Worm (Caenorhabditis elegans) whole organism, L3 larva: ENCODE measurements around the gene F59A1.12.

Source experiments
- ZK546.5 ChIP-seq: sonication (generic microtip); optimal IDR thresholded peaks from 2 replicates; lab custom pipeline; 2017; ENCODE audit warnings: missing biosample characterization, missing genetic modification characterization
- aly-2 ChIP-seq: fragments of 150-350 bp; optimal IDR thresholded peaks from 2 replicates; lab custom pipeline; 2014; ENCODE audit warnings: missing biosample characterization, missing genetic modification characterization
- ceh-28 ChIP-seq: fragments of 150-350 bp; optimal IDR thresholded peaks from 2 replicates; lab custom pipeline; 2014; ENCODE audit warnings: missing biosample characterization, missing genetic modification reagents, missing genetic modification characterization
- ceh-82 ChIP-seq: fragments of 150-350 bp; optimal IDR thresholded peaks from 2 replicates; lab custom pipeline; 2014; ENCODE audit warnings: missing biosample characterization, missing genetic modification characterization
- daf-12 ChIP-seq: fragments of 150-350 bp; optimal IDR thresholded peaks from 2 replicates; lab custom pipeline; 2014; ENCODE audit warnings: missing biosample characterization, missing genetic modification reagents, missing genetic modification characterization
- egl-27 ChIP-seq: sonication (generic microtip); optimal IDR thresholded peaks from 4 replicates; lab custom pipeline; 2017; ENCODE audit warnings: missing biosample characterization, missing genetic modification reagents, missing genetic modification characterization
- elt-2 ChIP-seq: sonication (generic microtip); optimal IDR thresholded peaks from 2 replicates; lab custom pipeline; 2016; ENCODE audit warnings: missing genetic modification reagents, mild to moderate bottlenecking, missing genetic modification characterization, missing compliant biosample characterization
- elt-3 ChIP-seq, 3 experiments: fragments of 150-350 bp in 1 of 3; sonication (generic microtip) in 2 of 3; optimal IDR thresholded peaks; 2 replicates in 2 of 3; 4 replicates in 1 of 3; lab custom pipeline; 2014 to 2017; ENCODE audit warnings: missing biosample characterization in 3 of 3, missing genetic modification characterization in 3 of 3
- eor-1 ChIP-seq, 2 experiments: fragments of 150-350 bp; optimal IDR thresholded peaks; 2 replicates each; lab custom pipeline; 2014 to 2018; ENCODE audit warnings: missing biosample characterization in 2 of 2, missing genetic modification characterization in 2 of 2
- fkh-10 ChIP-seq: sonication (generic microtip); optimal IDR thresholded peaks from 2 replicates; lab custom pipeline; 2017; ENCODE audit warnings: missing biosample characterization, missing genetic modification reagents, missing genetic modification characterization
- fos-1 ChIP-seq: fragments of 150-350 bp; optimal IDR thresholded peaks from 2 replicates; lab custom pipeline; 2014; ENCODE audit warnings: missing biosample characterization, missing genetic modification characterization
- hmg-11 ChIP-seq: sonication (generic microtip); optimal IDR thresholded peaks from 2 replicates; lab custom pipeline; 2016; ENCODE audit warnings: missing genetic modification characterization, missing compliant biosample characterization
- lin-39 ChIP-seq: fragments of 150-350 bp; optimal IDR thresholded peaks from 2 replicates; lab custom pipeline; 2018; ENCODE audit warnings: missing biosample characterization, missing genetic modification reagents, missing genetic modification characterization
- lsy-12 ChIP-seq: sonication (generic microtip); optimal IDR thresholded peaks from 2 replicates; lab custom pipeline; 2016; ENCODE audit warnings: mild to moderate bottlenecking, missing genetic modification characterization, missing compliant biosample characterization
- mml-1 ChIP-seq: fragments of 150-350 bp; sonication (generic microtip); optimal IDR thresholded peaks from 3 replicates; lab custom pipeline; 2014; ENCODE audit warnings: missing biosample characterization, missing genetic modification characterization
- nfya-1 ChIP-seq: sonication (generic microtip); optimal IDR thresholded peaks from 2 replicates; lab custom pipeline; 2017; ENCODE audit warnings: missing genetic modification characterization, mild to moderate bottlenecking, missing compliant biosample characterization, antibody characterized with exemption, moderate library complexity; ENCODE audit not compliant: insufficient read depth
- nhr-11 ChIP-seq: fragments of 150-350 bp; optimal IDR thresholded peaks from 2 replicates; lab custom pipeline; 2014; ENCODE audit warnings: missing biosample characterization, missing genetic modification characterization
- nhr-12 ChIP-seq: fragments of 150-350 bp; optimal IDR thresholded peaks from 2 replicates; lab custom pipeline; 2014; ENCODE audit warnings: missing biosample characterization, missing genetic modification characterization
- nhr-23 ChIP-seq: fragments of 150-350 bp; optimal IDR thresholded peaks from 2 replicates; lab custom pipeline; 2014; ENCODE audit warnings: missing biosample characterization, missing genetic modification reagents, missing genetic modification characterization
- nhr-237 ChIP-seq: fragments of 150-350 bp; optimal IDR thresholded peaks from 2 replicates; lab custom pipeline; 2014; ENCODE audit warnings: missing biosample characterization, missing genetic modification characterization
- nhr-28 ChIP-seq: fragments of 150-350 bp; optimal IDR thresholded peaks from 2 replicates; lab custom pipeline; 2014; ENCODE audit warnings: missing biosample characterization, missing genetic modification characterization
- nhr-43 ChIP-seq: sonication (generic microtip); optimal IDR thresholded peaks from 2 replicates; lab custom pipeline; 2016; ENCODE audit warnings: mild to moderate bottlenecking, missing genetic modification characterization, missing compliant biosample characterization; ENCODE audit not compliant: poor library complexity, severe bottlenecking
- nhr-67 ChIP-seq: fragments of 150-350 bp; optimal IDR thresholded peaks from 2 replicates; lab custom pipeline; 2014; ENCODE audit warnings: missing biosample characterization, missing genetic modification characterization
- nhr-76 ChIP-seq: fragments of 150-350 bp; sonication (generic microtip); optimal IDR thresholded peaks from 5 replicates; lab custom pipeline; 2014; ENCODE audit warnings: missing biosample characterization, missing genetic modification characterization
- nhr-77 ChIP-seq: fragments of 150-350 bp; optimal IDR thresholded peaks from 2 replicates; lab custom pipeline; 2014; ENCODE audit warnings: missing biosample characterization, missing genetic modification characterization
- pha-4 ChIP-seq: fragments of 150-350 bp; optimal IDR thresholded peaks from 2 replicates; lab custom pipeline; 2014; ENCODE audit warnings: missing biosample characterization, missing genetic modification reagents, missing genetic modification characterization
- pqm-1 ChIP-seq: fragments of 150-350 bp; optimal IDR thresholded peaks from 2 replicates; lab custom pipeline; 2017; ENCODE audit warnings: missing biosample characterization, missing genetic modification characterization, inconsistent platforms
- sea-2 ChIP-seq: fragments of 150-350 bp; sonication (generic microtip); optimal IDR thresholded peaks from 4 replicates; lab custom pipeline; 2014; ENCODE audit warnings: missing biosample characterization, missing genetic modification reagents, missing genetic modification characterization
- skn-1 ChIP-seq: fragments of 150-350 bp; optimal IDR thresholded peaks from 2 replicates; lab custom pipeline; 2014; ENCODE audit warnings: missing biosample characterization, missing genetic modification characterization
- snpc-4 ChIP-seq: fragments of 150-350 bp; optimal IDR thresholded peaks from 2 replicates; lab custom pipeline; 2014; ENCODE audit warnings: missing biosample characterization, missing genetic modification characterization
- tbx-2 ChIP-seq: sonication (generic microtip); optimal IDR thresholded peaks from 2 replicates; lab custom pipeline; 2016; ENCODE audit warnings: mild to moderate bottlenecking, missing genetic modification characterization, missing compliant biosample characterization
- unc-39 ChIP-seq: sonication (generic microtip); optimal IDR thresholded peaks from 4 replicates; lab custom pipeline; 2017; ENCODE audit warnings: missing biosample characterization, missing genetic modification characterization
- unc-62 ChIP-seq: fragments of 150-350 bp; sonication (generic microtip); optimal IDR thresholded peaks from 4 replicates; lab custom pipeline; 2014; ENCODE audit warnings: missing biosample characterization, missing genetic modification reagents, missing genetic modification characterization
- ztf-11 ChIP-seq: fragments of 150-350 bp; optimal IDR thresholded peaks from 2 replicates; lab custom pipeline; 2014; ENCODE audit warnings: missing biosample characterization, missing genetic modification characterization

Gene F59A1.12

ce11 chrV:17659228-17659627, 8.3 kb downstream of the F59A1.12 start, which contains the start of gene fbxa-108 (continued):
- TF ChIP-seq unc-62 (GFP tag; lab: Kevin White, UChicago) (no peak), elt-2 (tag; lab: Kevin White, UChicago) (peak; percentile 100), elt-3 (tag; optimal IDR thresholded peaks at IDR 0.05; lab: Kevin White, UChicago) (no peak), ceh-28 (tag; lab: Kevin White, UChicago) (peak; percentile 60)

- TF ChIP-seq hmg-11: no peak
- no peak for TF ChIP-seq skn-1 (tag; lab: Kevin White, UChicago)
- TF ChIP-seq fos-1 (tag; lab: Kevin White, UChicago): no peak
- TF ChIP-seq tbx-2 (tag; lab: Kevin White, UChicago): no peak
- TF ChIP-seq nfya-1 (tag; lab: Kevin White, UChicago): no peak
- TF ChIP-seq ZK546.5 (tag; lab: Kevin White, UChicago): no peak
- no peak for TF ChIP-seq nhr-11 (tag; lab: Kevin White, UChicago)
- no peak for TF ChIP-seq fkh-10 (GFP tag; lab: Kevin White, UChicago)
Observed at ce11 chrV:17658824-17659223, 8.8 kb downstream of the F59A1.12 start.

ce11 chrV:17655205-17655604, 12.4 kb downstream of the F59A1.12 start:
- TF ChIP-seq nhr-28 (tag; lab: Kevin White, UChicago): no peak
- TF ChIP-seq nhr-76 (tag; lab: Kevin White, UChicago): no peak
- no peak for TF ChIP-seq ZK546.5 (tag; lab: Kevin White, UChicago)
- TF ChIP-seq nhr-12: no peak
- TF ChIP-seq pqm-1: no peak
- TF ChIP-seq lsy-12 (tag; lab: Kevin White, UChicago): no peak
- TF ChIP-seq tbx-2 (tag; lab: Kevin White, UChicago): no peak
- no peak for TF ChIP-seq nhr-77 (tag; lab: Kevin White, UChicago)
- TF ChIP-seq unc-39: no peak
- no peak for TF ChIP-seq nfya-1 (tag; lab: Kevin White, UChicago)
- TF ChIP-seq nhr-43: no peak
- no peak for TF ChIP-seq sea-2
- no peak for TF ChIP-seq ceh-82
- TF ChIP-seq snpc-4: no peak
- no peak for TF ChIP-seq nhr-237 (tag; lab: Kevin White, UChicago)

- no peak for TF ChIP-seq fkh-10 (GFP tag; lab: Kevin White, UChicago)
- TF ChIP-seq nhr-11 (tag; lab: Kevin White, UChicago): no peak
- TF ChIP-seq ztf-11 (tag; lab: Kevin White, UChicago): no peak
- no peak for TF ChIP-seq nhr-67 (tag; lab: Kevin White, UChicago)
- no peak for TF ChIP-seq pha-4 (tag; lab: Kevin White, UChicago)
- no peak for TF ChIP-seq egl-27 (tag; lab: Kevin White, UChicago)
- no peak for TF ChIP-seq mml-1 (tag; lab: Kevin White, UChicago)
- no peak for TF ChIP-seq lin-39 (tag; lab: Kevin White, UChicago)
- no peak for TF ChIP-seq nfya-1 (tag; lab: Kevin White, UChicago)
- TF ChIP-seq aly-2 (tag; lab: Kevin White, UChicago): no peak
- no peak for TF ChIP-seq eor-1 (tag; optimal IDR thresholded peaks at IDR 0.05; lab: Kevin White, UChicago)
- no peak for TF ChIP-seq nhr-23
- TF ChIP-seq nhr-76 (tag; lab: Kevin White, UChicago): no peak
- TF ChIP-seq daf-12 (tag; lab: Kevin White, UChicago): no peak
Observed at ce11 chrV:17650427-17650826, 17.1 kb downstream of the F59A1.12 start, which contains the start of gene fbxa-192. Gene fbxa-192 (minus strand): TSS chrV:17650527.

DNA sequence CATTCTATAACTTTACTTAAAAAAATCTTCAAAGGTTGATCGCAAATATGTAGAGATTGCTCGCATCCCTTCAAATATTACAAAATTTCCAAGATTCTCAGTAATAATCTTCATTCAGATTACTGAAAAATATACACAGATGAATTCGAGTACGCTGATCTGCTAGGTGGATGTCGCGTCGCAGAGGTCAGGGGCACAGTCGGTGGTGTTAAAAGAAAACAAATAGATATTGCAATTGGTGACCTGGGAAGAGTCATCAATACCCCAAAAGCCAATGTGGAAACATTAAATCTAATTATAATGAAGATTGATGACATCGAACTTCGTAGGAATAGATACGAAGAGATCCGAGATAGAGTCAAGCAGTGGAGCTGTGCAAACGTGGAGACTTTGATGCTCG, 39.0 kb downstream of the F59A1.12 start, which contains the start of gene F57G4.10:
Gene F57G4.10, plus strand, starts transcription at position 301 of the 400 bp plus-strand sequence.
- TF ChIP-seq unc-39: no peak
- no peak for TF ChIP-seq pha-4 (tag; lab: Kevin White, UChicago)
- no peak for TF ChIP-seq elt-3 (tag; optimal IDR thresholded peaks at IDR 0.05; lab: Kevin White, UChicago)
- no peak for TF ChIP-seq ztf-11 (tag; lab: Kevin White, UChicago)
- TF ChIP-seq nfya-1 (tag; lab: Kevin White, UChicago): no peak
